Fruit fly (Drosophila melanogaster): Measurements from ENCODE around the gene beta-PheRS.

beta-PheRS gene

dm6 chr3R:24298534-24298936 is 46.1 kb upstream of the beta-PheRS start (continued):
- TF ChIP-seq CG12744 (GFP tag; optimal IDR thresholded peaks at IDR 0.05) (no peak), bab2 (GFP tag; optimal IDR thresholded peaks at IDR 0.05) (peak; percentile 15), CG31441 (GFP tag; IDR thresholded peaks at IDR 0.05) (peak; percentile 58), CG7839 (tag; optimal IDR thresholded peaks at IDR 0.05) (peak; percentile 16), gem (tag; optimal IDR thresholded peaks at IDR 0.05) (peak; percentile 55), Aef1 (GFP tag; IDR thresholded peaks at IDR 0.05) (peak; percentile 47; the same call in 1 of the 3 replicates), hb (GFP tag; IDR thresholded peaks at IDR 0.05; ENCODE audit: partially characterized antibody) (no peak), CG15696 (tag; optimal IDR thresholded peaks at IDR 0.05) (peak; percentile 13), ara (GFP tag; IDR thresholded peaks at IDR 0.05) (0 out of 2 replicates have a peak, but pooled peaks have one; percentile 41), CG11723 (GFP tag; optimal IDR thresholded peaks at IDR 0.05) (peak; percentile 14), Sox100B (GFP tag; optimal IDR thresholded peaks at IDR 0.05) (peak; percentile 35), Nf-YA (GFP tag; IDR thresholded peaks at IDR 0.05) (peak; percentile 33; the same call in 1 of the 2 replicates), row (GFP tag; IDR thresholded peaks at IDR 0.05) (peak; percentile 44), grau (tag; optimal IDR thresholded peaks at IDR 0.05) (peak; percentile 34), CG18262 (tag; optimal IDR thresholded peaks at IDR 0.05) (peak; percentile 54), CG5245 (GFP tag; optimal IDR thresholded peaks at IDR 0.05) (peak; percentile 17), CG15601 (tag; optimal IDR thresholded peaks at IDR 0.05) (no peak), stc (GFP tag; IDR thresholded peaks at IDR 0.05) (peak; percentile 38; the same call in 1 of the 2 replicates), BtbVII (GFP tag; optimal IDR thresholded peaks at IDR 0.05) (peak; percentile 8), Hsf (GFP tag; optimal IDR thresholded peaks at IDR 0.05) (no peak), phol (tag; optimal IDR thresholded peaks at IDR 0.05) (peak; percentile 54), nau (GFP tag; optimal IDR thresholded peaks at IDR 0.05) (peak; percentile 24), HHEX (GFP tag; optimal IDR thresholded peaks at IDR 0.05) (peak; percentile 2), CG2678 (tag; optimal IDR thresholded peaks at IDR 0.05) (peak; percentile 28), CG6813 (GFP tag; optimal IDR thresholded peaks at IDR 0.05) (peak; percentile 7), E2f1 (GFP tag; IDR thresholded peaks at IDR 0.05) (0 out of 2 replicates have a peak, but pooled peaks have one; percentile 16), trh (GFP tag; optimal IDR thresholded peaks at IDR 0.05) (peak; percentile 1), CG11695 (GFP tag; IDR thresholded peaks at IDR 0.05) (0 out of 3 replicates have a peak, but pooled peaks have one; percentile 22), sens (GFP tag) (peak; percentile 86), CG9437 (GFP tag; optimal IDR thresholded peaks at IDR 0.05) (peak; percentile 32), Sox102F (GFP tag; optimal IDR thresholded peaks at IDR 0.05) (peak; percentile 33), nom (GFP tag; optimal IDR thresholded peaks at IDR 0.05) (no peak), slou (GFP tag; optimal IDR thresholded peaks at IDR 0.05) (no peak), Drgx (GFP tag; IDR thresholded peaks at IDR 0.05) (no peak), gcm2 (GFP tag; optimal IDR thresholded peaks at IDR 0.05) (peak; percentile 22), MTF-1 (GFP tag; optimal IDR thresholded peaks at IDR 0.05; ENCODE audit: borderline replicate concordance) (peak; percentile 23), pnt (GFP tag; optimal IDR thresholded peaks at IDR 0.05) (no peak), CG6689 (GFP tag; IDR thresholded peaks at IDR 0.05) (peak; percentile 44), CG15269 (tag; optimal IDR thresholded peaks at IDR 0.05) (peak; percentile 36), CG2712 (tag; optimal IDR thresholded peaks at IDR 0.05) (peak; percentile 54), wek (GFP tag; optimal IDR thresholded peaks at IDR 0.05) (peak; percentile 52), lola (GFP tag; optimal IDR thresholded peaks at IDR 0.05) (peak in 1 of 3 experiments; percentile 25), TFAM (GFP tag; optimal IDR thresholded peaks at IDR 0.05) (no peak), dmrt99B (tag; optimal IDR thresholded peaks at IDR 0.05) (peak; percentile 24), Eip74EF (GFP tag; optimal IDR thresholded peaks at IDR 0.05) (peak in 1 of 2 experiments; percentile 36), CG42726 (GFP tag; IDR thresholded peaks at IDR 0.05; ENCODE audit: partially characterized antibody) (no peak), sd (tag; optimal IDR thresholded peaks at IDR 0.05) (peak; percentile 24), kay (GFP tag; optimal IDR thresholded peaks at IDR 0.05) (peak; percentile 24)

Measured in whole organism, embryonic.